Fruit fly (Drosophila melanogaster): ENCODE results near the gene squ.

Gene squ

DNA sequence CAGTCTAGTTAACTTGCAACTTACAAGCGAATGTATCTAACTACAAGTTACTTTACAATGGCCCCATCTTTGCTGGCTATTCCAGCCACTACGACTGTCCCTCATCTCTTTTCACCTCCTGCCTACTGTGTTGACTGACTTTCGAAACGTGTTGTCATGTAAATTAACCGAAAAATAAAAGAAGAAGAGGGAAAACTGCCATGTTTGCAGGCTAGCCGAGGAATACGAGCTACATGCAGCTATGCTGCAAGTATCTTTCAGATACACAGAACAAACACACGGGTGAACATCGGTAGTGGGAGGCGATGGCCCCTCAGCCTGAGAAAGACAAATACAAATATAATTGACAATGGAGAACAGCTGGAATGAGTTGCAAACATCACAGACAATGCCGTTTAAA, 30.8 kb downstream of the squ start:
- no peak for TF ChIP-seq Sp1 (GFP tag; optimal IDR thresholded peaks at IDR 0.05)

- TF ChIP-seq h (GFP tag; optimal IDR thresholded peaks at IDR 0.05) = no peak
- TF ChIP-seq br (GFP tag; optimal IDR thresholded peaks at IDR 0.05) = no peak
- no peak for TF ChIP-seq tai (GFP tag; optimal IDR thresholded peaks at IDR 0.05)
- TF ChIP-seq sage (GFP tag; optimal IDR thresholded peaks at IDR 0.05) = no peak
- no peak for TF ChIP-seq dmrt93B (GFP tag; optimal IDR thresholded peaks at IDR 0.05)
- no peak for TF ChIP-seq sv (GFP tag; optimal IDR thresholded peaks at IDR 0.05)
Observed at dm6 chr2L:16711891-16712290, 32.0 kb downstream of the squ start.

dm6 chr2L:16713929-16714328, 34.1 kb downstream of the squ start:
- TF ChIP-seq Hr78 (GFP tag; optimal IDR thresholded peaks at IDR 0.05) = no peak

dm6 chr2L:16715133-16715833, 35.4 kb downstream of the squ start:
- TF ChIP-seq Dfd (GFP tag; optimal IDR thresholded peaks at IDR 0.05) = no peak

DNA sequence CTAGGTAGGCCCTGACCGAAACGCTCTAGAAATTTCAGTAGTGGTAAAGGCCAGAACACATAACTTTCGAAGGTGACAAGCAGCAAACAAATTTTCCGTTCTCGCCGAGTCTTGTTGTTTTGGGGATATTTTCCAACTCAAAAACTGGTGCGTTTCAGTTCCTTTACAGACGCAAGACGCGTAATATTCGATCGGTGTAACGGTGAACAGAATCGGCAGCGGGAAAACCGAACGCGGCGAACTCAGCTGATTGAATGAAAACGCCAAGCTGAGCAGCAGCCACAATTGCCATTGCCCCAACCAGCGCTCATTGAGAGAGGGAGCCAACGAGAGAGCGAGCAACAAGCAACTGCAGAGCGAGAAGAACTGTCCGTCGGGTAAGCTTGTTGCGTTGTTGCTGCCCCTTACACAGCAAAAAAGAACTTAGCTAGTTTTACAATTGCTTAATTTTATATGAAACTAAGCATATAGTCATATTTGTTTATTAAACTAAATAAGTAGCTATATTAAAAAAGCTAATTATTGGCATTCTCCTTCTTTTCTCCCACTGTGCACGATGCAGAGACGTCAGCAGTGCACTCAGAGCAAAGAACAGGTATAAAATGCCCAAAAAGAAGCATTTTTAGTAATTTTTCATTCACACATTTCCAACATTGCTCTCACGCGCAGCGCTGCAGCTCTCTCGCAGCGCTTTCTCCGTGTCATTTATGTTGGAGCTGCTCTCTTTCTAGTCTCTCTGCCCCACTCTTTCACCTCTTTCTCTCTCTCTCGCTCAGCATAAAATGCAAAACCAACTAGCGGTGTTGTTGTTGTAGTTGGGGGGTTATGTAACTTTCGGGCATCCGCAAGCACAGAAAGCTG, 36.2 kb downstream of the squ start, which contains the start of the genes Cyt-c-d and CG31808:
TSS of gene Cyt-c-d (plus strand) at position 51 of the 861 bp plus-strand sequence.
TSS of gene CG31808 (minus strand) at position 355 of the 861 bp plus-strand sequence.
- TF ChIP-seq foxo (GFP tag; optimal IDR thresholded peaks at IDR 0.05) (peak; percentile 11 to 95), sage (GFP tag; optimal IDR thresholded peaks at IDR 0.05) (peak; percentile 95), fru (GFP tag; optimal IDR thresholded peaks at IDR 0.05) (peak; percentile 96), dsf (GFP tag; optimal IDR thresholded peaks at IDR 0.05; ENCODE audit: borderline replicate concordance) (peak; percentile 71), GATAd (GFP tag; optimal IDR thresholded peaks at IDR 0.05) (peak; percentile 24), Vsx2 (GFP tag; optimal IDR thresholded peaks at IDR 0.05; ENCODE audit: partially characterized antibody) (no peak), lola (GFP tag; optimal IDR thresholded peaks at IDR 0.05) (no peak), usp (GFP tag; optimal IDR thresholded peaks at IDR 0.05) (no peak), jim (GFP tag; optimal IDR thresholded peaks at IDR 0.05) (no peak), Hnf4 (GFP tag; optimal IDR thresholded peaks at IDR 0.05) (peak; percentile 93), HLH106 (tag; optimal IDR thresholded peaks at IDR 0.05) (peak; percentile 95), psq (GFP tag; optimal IDR thresholded peaks at IDR 0.05) (peak; percentile 91), CrebA (GFP tag; optimal IDR thresholded peaks at IDR 0.05; ENCODE audit: borderline replicate concordance) (peak; percentile 75), sv (GFP tag; optimal IDR thresholded peaks at IDR 0.05) (peak; percentile 96), N (GFP tag; optimal IDR thresholded peaks at IDR 0.05) (no peak), CG9705 (GFP tag; optimal IDR thresholded peaks at IDR 0.05) (peak; percentile 78), Hr83 (GFP tag; optimal IDR thresholded peaks at IDR 0.05; ENCODE audit: poor library complexity, severe bottlenecking) (peak; percentile 11), CG32264 (GFP tag; optimal IDR thresholded peaks at IDR 0.05) (peak; percentile 81), Rel (GFP tag; optimal IDR thresholded peaks at IDR 0.05) (peak; percentile 85), Rel (tag; optimal IDR thresholded peaks at IDR 0.05) (peak; percentile 64), Jra (GFP tag; optimal IDR thresholded peaks at IDR 0.05) (peak; percentile 89), pan (optimal IDR thresholded peaks at IDR 0.05) (no peak), Myc (optimal IDR thresholded peaks at IDR 0.05) (no peak), Sp1 (GFP tag; optimal IDR thresholded peaks at IDR 0.05) (peak; percentile 94), tai (GFP tag; optimal IDR thresholded peaks at IDR 0.05) (peak; percentile 87), ey (GFP tag; optimal IDR thresholded peaks at IDR 0.05) (peak; percentile 95), rgr (GFP tag; optimal IDR thresholded peaks at IDR 0.05) (peak; percentile 94), Dif (GFP tag; optimal IDR thresholded peaks at IDR 0.05; ENCODE audit: partially characterized antibody) (peak; percentile 93), Mio (GFP tag; optimal IDR thresholded peaks at IDR 0.05) (no peak), Abd-B (GFP tag; optimal IDR thresholded peaks at IDR 0.05) (no peak), woc (GFP tag; optimal IDR thresholded peaks at IDR 0.05) (peak; percentile 92), br (GFP tag; optimal IDR thresholded peaks at IDR 0.05) (peak; percentile 95), brk (GFP tag; optimal IDR thresholded peaks at IDR 0.05) (peak; percentile 92), dmrt93B (GFP tag; optimal IDR thresholded peaks at IDR 0.05) (peak; percentile 88), h (GFP tag; optimal IDR thresholded peaks at IDR 0.05) (peak; percentile 97), dl (GFP tag; optimal IDR thresholded peaks at IDR 0.05; ENCODE audit: insufficient read depth in 1 of 2, partially characterized antibody in 2 of 2) (peak; percentile 52 to 85), OdsH (GFP tag; optimal IDR thresholded peaks at IDR 0.05) (peak; percentile 95)

Data from whole organism, wandering third instar larva.